Worm (Caenorhabditis elegans): ENCODE data around the gene dpy-11.

The dpy-11 gene

ce11 chrV:6510622-6511021, 4.4 kb downstream of the dpy-11 start:
- TF ChIP-seq ceh-43 (GFP tag; optimal IDR thresholded peaks at IDR 0.05) = no peak
- TF ChIP-seq hlh-1 (tag; optimal IDR thresholded peaks at IDR 0.05) = no peak
- no peak for TF ChIP-seq nhr-237 (tag; optimal IDR thresholded peaks at IDR 0.05)
- no peak for TF ChIP-seq mab-5 (tag; optimal IDR thresholded peaks at IDR 0.05)
- no peak for TF ChIP-seq unc-120 (tag; optimal IDR thresholded peaks at IDR 0.05; ENCODE audit: poor library complexity, severe bottlenecking)
- TF ChIP-seq unc-39 (tag; optimal IDR thresholded peaks at IDR 0.05) = no peak
- TF ChIP-seq sem-2 (GFP tag; optimal IDR thresholded peaks at IDR 0.05) = no peak
- TF ChIP-seq nhr-28 (tag; optimal IDR thresholded peaks at IDR 0.05) = no peak

ce11 chrV:6509717-6510116, 5.3 kb downstream of the dpy-11 start, which contains the start of gene ubh-2:
TSS of gene ubh-2 (minus strand) at chrV:6509817.
- TF ChIP-seq elt-1 (tag; optimal IDR thresholded peaks at IDR 0.05; ENCODE audit: borderline replicate concordance, insufficient read depth) = no peak
- no peak for TF ChIP-seq mls-2 (tag; optimal IDR thresholded peaks at IDR 0.05)
- no peak for TF ChIP-seq zip-8 (tag; optimal IDR thresholded peaks at IDR 0.05)
- TF ChIP-seq lsy-2 (tag; optimal IDR thresholded peaks at IDR 0.05) = no peak
- TF ChIP-seq pha-4 (tag; optimal IDR thresholded peaks at IDR 0.05) = no peak
- TF ChIP-seq blmp-1 (tag; optimal IDR thresholded peaks at IDR 0.05) = no peak
- no peak for TF ChIP-seq nhr-76 (tag; optimal IDR thresholded peaks at IDR 0.05)
- no peak for TF ChIP-seq flh-1 (GFP tag; optimal IDR thresholded peaks at IDR 0.05)
- TF ChIP-seq sem-2 (GFP tag; optimal IDR thresholded peaks at IDR 0.05) = no peak
- no peak for TF ChIP-seq mab-5 (tag; optimal IDR thresholded peaks at IDR 0.05)

- TF ChIP-seq nhr-12 (tag; optimal IDR thresholded peaks at IDR 0.05) (no peak), cnd-1 (tag; optimal IDR thresholded peaks at IDR 0.05) (no peak), unc-120 (tag; optimal IDR thresholded peaks at IDR 0.05; ENCODE audit: poor library complexity, severe bottlenecking) (no peak), mep-1 (tag; optimal IDR thresholded peaks at IDR 0.05) (no peak), pha-4 (tag; optimal IDR thresholded peaks at IDR 0.05) (no peak), bed-3 (GFP tag; optimal IDR thresholded peaks at IDR 0.05) (no peak), M03D4.4 (tag; optimal IDR thresholded peaks at IDR 0.05) (no peak), drap-1 (GFP tag; optimal IDR thresholded peaks at IDR 0.05) (no peak), elt-3 (tag; optimal IDR thresholded peaks at IDR 0.05) (no peak), mab-5 (tag; optimal IDR thresholded peaks at IDR 0.05) (no peak), unc-62 (GFP tag; optimal IDR thresholded peaks at IDR 0.05) (no peak), lin-32 (GFP tag; optimal IDR thresholded peaks at IDR 0.05) (no peak), sem-2 (GFP tag; optimal IDR thresholded peaks at IDR 0.05) (no peak)
Observed at ce11 chrV:6508703-6509102, 6.3 kb downstream of the dpy-11 start, which contains the start of gene ubh-3. TSS of gene ubh-3 (minus strand) at chrV:6508803.

ce11 chrV:6506238-6506956, 8.6 kb downstream of the dpy-11 start:
- TF ChIP-seq bed-3 (GFP tag; optimal IDR thresholded peaks at IDR 0.05) = no peak
- no peak for TF ChIP-seq M03D4.4 (tag; optimal IDR thresholded peaks at IDR 0.05)
- no peak for TF ChIP-seq unc-120 (tag; optimal IDR thresholded peaks at IDR 0.05; ENCODE audit: poor library complexity, severe bottlenecking)
- no peak for TF ChIP-seq cnd-1 (tag; optimal IDR thresholded peaks at IDR 0.05)
- no peak for TF ChIP-seq drap-1 (GFP tag; optimal IDR thresholded peaks at IDR 0.05)
- TF ChIP-seq lin-32 (GFP tag; optimal IDR thresholded peaks at IDR 0.05) = no peak
- TF ChIP-seq ztf-11 (tag; optimal IDR thresholded peaks at IDR 0.05) = no peak
- TF ChIP-seq sptf-1 (tag; optimal IDR thresholded peaks at IDR 0.05) = no peak
- TF ChIP-seq zip-8 (tag; optimal IDR thresholded peaks at IDR 0.05) = no peak
- no peak for TF ChIP-seq elt-3 (tag; optimal IDR thresholded peaks at IDR 0.05)
- TF ChIP-seq nhr-237 (tag; optimal IDR thresholded peaks at IDR 0.05) = no peak
- no peak for TF ChIP-seq ceh-83 (GFP tag; optimal IDR thresholded peaks at IDR 0.05)
- no peak for TF ChIP-seq unc-62 (GFP tag; optimal IDR thresholded peaks at IDR 0.05)
- TF ChIP-seq nhr-76 (tag; optimal IDR thresholded peaks at IDR 0.05) = no peak
- no peak for TF ChIP-seq ces-1 (GFP tag; optimal IDR thresholded peaks at IDR 0.05)
- no peak for TF ChIP-seq snpc-4 (tag; optimal IDR thresholded peaks at IDR 0.05)
- no peak for TF ChIP-seq lsy-2 (tag; optimal IDR thresholded peaks at IDR 0.05)
- no peak for TF ChIP-seq nhr-12 (tag; optimal IDR thresholded peaks at IDR 0.05)

- TF ChIP-seq mab-5 (tag; optimal IDR thresholded peaks at IDR 0.05) (no peak), snpc-4 (tag; optimal IDR thresholded peaks at IDR 0.05) (no peak), ces-1 (GFP tag; optimal IDR thresholded peaks at IDR 0.05) (no peak), unc-39 (tag; optimal IDR thresholded peaks at IDR 0.05) (no peak)
Observed at ce11 chrV:6505339-6505811, 9.7 kb downstream of the dpy-11 start, which contains the start of gene W01A11.7. TSS of gene W01A11.7 (minus strand) at chrV:6505389.
